Fruit fly (Drosophila melanogaster) whole organism, embryonic: Measurements from ENCODE around the gene nbs.

Experiments
- Ada2b ChIP-seq: fragments of 200-800 bp; sonication (Bioruptor generic); IDR thresholded peaks from 2 replicates; pipeline ENCODE4 v1.3.6; 2022; ENCODE audit warnings: missing biosample characterization, missing genetic modification characterization
- Atf3 ChIP-seq: fragments of 200-800 bp; sonication (Bioruptor generic); optimal IDR thresholded peaks from 3 replicates; lab custom pipeline; 2016; ENCODE audit warnings: missing biosample characterization, missing genetic modification characterization
- CG11504 ChIP-seq: fragments of 200-800 bp; sonication (Bioruptor generic); optimal IDR thresholded peaks from 3 replicates; lab custom pipeline; 2019; ENCODE audit warnings: missing biosample characterization, mild to moderate bottlenecking, missing genetic modification characterization, moderate library complexity
- CG13287 ChIP-seq: fragments of 200-800 bp; sonication (Bioruptor generic); IDR thresholded peaks from 2 replicates; pipeline ENCODE4 v1.3.6; 2022; ENCODE audit warnings: missing biosample characterization, missing genetic modification characterization; ENCODE audit not compliant: partially characterized antibody
- CG1602 ChIP-seq: fragments of 200-800 bp; sonication (Bioruptor generic); optimal IDR thresholded peaks from 3 replicates; lab custom pipeline; 2016; ENCODE audit warnings: missing biosample characterization, missing genetic modification characterization
- CG1792 ChIP-seq: fragments of 200-800 bp; sonication (Bioruptor generic); optimal IDR thresholded peaks from 2 replicates; lab custom pipeline; 2016; ENCODE audit warnings: missing biosample characterization, missing genetic modification characterization
- CG2712 ChIP-seq: fragments of 200-800 bp; optimal IDR thresholded peaks from 3 replicates; lab custom pipeline; 2019; ENCODE audit warnings: missing biosample characterization, mild to moderate bottlenecking, missing genetic modification characterization, moderate library complexity
- CG2889 ChIP-seq: fragments of 200-800 bp; sonication (Bioruptor generic); IDR thresholded peaks from 3 replicates; pipeline ENCODE4 v1.3.6; 2022; ENCODE audit warnings: missing biosample characterization, missing genetic modification characterization
- CG3995 ChIP-seq: fragments of 200-800 bp; sonication (Bioruptor generic); optimal IDR thresholded peaks from 3 replicates; lab custom pipeline; 2016; ENCODE audit warnings: missing biosample characterization, missing genetic modification characterization
- CG43689 ChIP-seq: fragments of 200-800 bp; sonication (Bioruptor generic); IDR thresholded peaks from 2 replicates; pipeline ENCODE4 v1.3.6; 2022; ENCODE audit warnings: missing biosample characterization, missing genetic modification characterization
- CG4617 ChIP-seq: fragments of 200-800 bp; sonication (Bioruptor generic); optimal IDR thresholded peaks from 3 replicates; lab custom pipeline; 2016; ENCODE audit warnings: missing biosample characterization, missing genetic modification characterization, borderline replicate concordance
- CG6272 ChIP-seq: fragments of 200-800 bp; sonication (Bioruptor generic); IDR thresholded peaks from 2 replicates; pipeline ENCODE4 v1.3.6; 2022; ENCODE audit warnings: missing biosample characterization, missing genetic modification characterization
- CG6854 ChIP-seq: fragments of 200-800 bp; sonication (Bioruptor generic); optimal IDR thresholded peaks from 3 replicates; lab custom pipeline; 2017; ENCODE audit warnings: missing biosample characterization, mild to moderate bottlenecking, missing genetic modification characterization
- CG9437 ChIP-seq: fragments of 200-800 bp; sonication (Bioruptor generic); optimal IDR thresholded peaks from 2 replicates; lab custom pipeline; 2018; ENCODE audit warnings: missing biosample characterization, mild to moderate bottlenecking, missing genetic modification characterization
- CG9609 ChIP-seq: fragments of 200-800 bp; sonication (Bioruptor generic); optimal IDR thresholded peaks from 3 replicates; lab custom pipeline; 2016; ENCODE audit warnings: missing biosample characterization, missing genetic modification characterization
- CG9817 ChIP-seq: fragments of 200-800 bp; sonication (Bioruptor generic); optimal IDR thresholded peaks from 2 replicates; lab custom pipeline; 2018; ENCODE audit warnings: missing biosample characterization, mild to moderate bottlenecking, missing genetic modification characterization, moderate library complexity
- CTCF ChIP-seq: fragments of 200-800 bp; sonication (Bioruptor generic); optimal IDR thresholded peaks from 2 replicates; lab custom pipeline; 2017; ENCODE audit warnings: missing biosample characterization, mild to moderate bottlenecking, missing genetic modification characterization, moderate library complexity
- Drgx ChIP-seq: fragments of 200-800 bp; sonication (Bioruptor generic); IDR thresholded peaks from 2 replicates; pipeline ENCODE4 v1.3.6; 2022; ENCODE audit warnings: missing biosample characterization, missing genetic modification characterization
- Fer1 ChIP-seq: fragments of 200-800 bp; sonication (Bioruptor generic); optimal IDR thresholded peaks from 2 replicates; lab custom pipeline; 2017; ENCODE audit warnings: missing biosample characterization, mild to moderate bottlenecking, missing genetic modification characterization
- Nf-YB ChIP-seq: fragments of 200-800 bp; sonication (Bioruptor generic); optimal IDR thresholded peaks from 3 replicates; lab custom pipeline; 2019; ENCODE audit warnings: missing biosample characterization, mild to moderate bottlenecking, missing genetic modification characterization, moderate library complexity
- Opbp ChIP-seq: fragments of 200-800 bp; sonication (Bioruptor generic); IDR thresholded peaks from 3 replicates; pipeline ENCODE4 v1.3.6; 2022; ENCODE audit warnings: missing biosample characterization, missing genetic modification characterization; ENCODE audit not compliant: partially characterized antibody
- Optix ChIP-seq: fragments of 200-800 bp; sonication (Bioruptor generic); IDR thresholded peaks from 3 replicates; pipeline ENCODE4 v1.3.6; 2022; ENCODE audit warnings: missing biosample characterization, missing genetic modification characterization
- Pdp1 ChIP-seq, 2 experiments: fragments of 200-800 bp; sonication (Bioruptor generic); optimal IDR thresholded peaks; 3 replicates each; lab custom pipeline; 2016; ENCODE audit warnings: missing biosample characterization in 2 of 2, missing genetic modification characterization in 2 of 2, mild to moderate bottlenecking in 1 of 2, moderate library complexity in 1 of 2
- Scr ChIP-seq: fragments of 200-800 bp; sonication (Bioruptor generic); IDR thresholded peaks from 2 replicates; pipeline ENCODE4 v1.3.6; 2022; ENCODE audit warnings: missing biosample characterization, missing genetic modification characterization; ENCODE audit not compliant: partially characterized antibody
- Trl ChIP-seq, 3 experiments: fragments of >200 bp in 2 of 3; fragments of 200-800 bp in 1 of 3; sonication (Bioruptor generic) in 1 of 3; optimal IDR thresholded peaks; 2 replicates in 1 of 3; 3 replicates in 2 of 3; lab custom pipeline; 2016 to 2017; ENCODE audit warnings: missing biosample characterization in 1 of 3, missing genetic modification characterization in 1 of 3
- abd-A ChIP-seq: fragments of 200-800 bp; sonication (Bioruptor generic); optimal IDR thresholded peaks from 3 replicates; lab custom pipeline; 2019; ENCODE audit warnings: missing biosample characterization, mild to moderate bottlenecking, missing genetic modification characterization, moderate library complexity
- az2 ChIP-seq: fragments of 200-800 bp; sonication (Bioruptor generic); optimal IDR thresholded peaks from 3 replicates; lab custom pipeline; 2016; ENCODE audit warnings: missing biosample characterization, missing genetic modification characterization
- br ChIP-seq: fragments of >200 bp; optimal IDR thresholded peaks from 2 replicates; lab custom pipeline; 2017
- caup ChIP-seq: fragments of 200-800 bp; sonication (Bioruptor generic); optimal IDR thresholded peaks from 3 replicates; lab custom pipeline; 2017; ENCODE audit warnings: missing biosample characterization, mild to moderate bottlenecking, missing genetic modification characterization, moderate library complexity; ENCODE audit not compliant: severe bottlenecking
- cg ChIP-seq: fragments of 200-800 bp; sonication (Bioruptor generic); optimal IDR thresholded peaks from 3 replicates; lab custom pipeline; 2019; ENCODE audit warnings: missing biosample characterization, mild to moderate bottlenecking, missing genetic modification characterization, moderate library complexity
- dati ChIP-seq: fragments of 200-800 bp; sonication (Bioruptor generic); IDR thresholded peaks from 2 replicates; pipeline ENCODE4 v1.3.6; 2022; ENCODE audit warnings: missing biosample characterization, missing genetic modification characterization
- dm ChIP-seq: fragments of 200-800 bp; sonication (Bioruptor generic); optimal IDR thresholded peaks from 3 replicates; lab custom pipeline; 2016; ENCODE audit warnings: missing biosample characterization, missing genetic modification characterization
- dysf ChIP-seq: fragments of 200-800 bp; sonication (Bioruptor generic); IDR thresholded peaks from 3 replicates; pipeline ENCODE4 v1.3.6; 2022; ENCODE audit warnings: missing biosample characterization, missing genetic modification characterization
- ftz-f1 ChIP-seq: fragments of 200-800 bp; sonication (Bioruptor generic); optimal IDR thresholded peaks from 2 replicates; lab custom pipeline; 2016; ENCODE audit warnings: missing biosample characterization, missing genetic modification characterization
- gce ChIP-seq: fragments of 200-800 bp; sonication (Bioruptor generic); IDR thresholded peaks from 3 replicates; pipeline ENCODE4 v1.3.6; 2022; ENCODE audit warnings: missing biosample characterization, missing genetic modification characterization
- grau ChIP-seq: fragments of 200-800 bp; optimal IDR thresholded peaks from 3 replicates; lab custom pipeline; 2019; ENCODE audit warnings: missing biosample characterization, mild to moderate bottlenecking, missing genetic modification characterization, moderate library complexity
- insv ChIP-seq, 2 experiments: fragments of 200-800 bp; sonication (Bioruptor generic); optimal IDR thresholded peaks; 3 replicates each; lab custom pipeline; 2016 to 2018; ENCODE audit warnings: missing biosample characterization in 2 of 2, missing genetic modification characterization in 2 of 2
- knrl ChIP-seq: fragments of 200-800 bp; sonication (Bioruptor generic); IDR thresholded peaks from 3 replicates; pipeline ENCODE4 v1.3.6; 2022; ENCODE audit warnings: missing biosample characterization, missing genetic modification characterization; ENCODE audit not compliant: partially characterized antibody
- lbe ChIP-seq: fragments of 200-800 bp; sonication (Bioruptor generic); optimal IDR thresholded peaks from 2 replicates; lab custom pipeline; 2016; ENCODE audit warnings: missing biosample characterization, mild to moderate bottlenecking, missing genetic modification characterization
- lola ChIP-seq, 3 experiments: fragments of >200 bp in 2 of 3; fragments of 200-800 bp in 1 of 3; sonication (Bioruptor generic) in 1 of 3; optimal IDR thresholded peaks; 2 replicates each; lab custom pipeline; 2017 to 2019; ENCODE audit warnings: missing biosample characterization in 3 of 3, missing genetic modification characterization in 3 of 3, mild to moderate bottlenecking in 1 of 3, moderate library complexity in 1 of 3
- luna ChIP-seq: fragments of 200-800 bp; sonication (Bioruptor generic); optimal IDR thresholded peaks from 2 replicates; lab custom pipeline; 2016; ENCODE audit warnings: missing biosample characterization, missing genetic modification characterization
- mirr ChIP-seq: fragments of 200-800 bp; sonication (Bioruptor generic); optimal IDR thresholded peaks from 3 replicates; lab custom pipeline; 2018; ENCODE audit warnings: missing biosample characterization, mild to moderate bottlenecking, missing genetic modification characterization
- nerfin-1 ChIP-seq: fragments of 200-800 bp; sonication (Bioruptor generic); optimal IDR thresholded peaks from 3 replicates; lab custom pipeline; 2019; ENCODE audit warnings: missing biosample characterization, mild to moderate bottlenecking, missing genetic modification characterization, moderate library complexity
- nmo ChIP-seq: fragments of 200-800 bp; sonication (Bioruptor generic); optimal IDR thresholded peaks from 2 replicates; lab custom pipeline; 2018; ENCODE audit warnings: missing biosample characterization, mild to moderate bottlenecking, missing genetic modification characterization, moderate library complexity
- pan ChIP-seq, 4 experiments: fragments of >200 bp in 3 of 4; fragments of 200-800 bp in 1 of 4; sonication (Bioruptor generic) in 1 of 4; optimal IDR thresholded peaks in 3 of 4; IDR thresholded peaks in 1 of 4; 2 replicates each; pipeline versions ENCODE4 v1.3.6 to Lab custom; 2017 to 2022; ENCODE audit warnings: missing biosample characterization in 2 of 4, missing genetic modification characterization in 2 of 4, mixed read lengths in 1 of 4
- scrt ChIP-seq: fragments of 200-800 bp; sonication (Bioruptor generic); optimal IDR thresholded peaks from 2 replicates; lab custom pipeline; 2018; ENCODE audit warnings: missing biosample characterization, mild to moderate bottlenecking, missing genetic modification characterization, moderate library complexity
- sens ChIP-seq: fragments of 200-800 bp; sonication (Bioruptor generic); peaks from one replicate; lab custom pipeline; 2016; ENCODE audit warnings: missing biosample characterization, missing genetic modification characterization
- toy ChIP-seq: fragments of 200-800 bp; sonication (Bioruptor generic); IDR thresholded peaks from 2 replicates; pipeline ENCODE4 v1.3.6; 2022; ENCODE audit warnings: missing biosample characterization, missing genetic modification characterization
- vvl ChIP-seq: fragments of 200-800 bp; sonication (Bioruptor generic); IDR thresholded peaks from 2 replicates; pipeline ENCODE4 v1.3.6; 2022; ENCODE audit warnings: missing biosample characterization, missing genetic modification characterization

The nbs gene

DNA sequence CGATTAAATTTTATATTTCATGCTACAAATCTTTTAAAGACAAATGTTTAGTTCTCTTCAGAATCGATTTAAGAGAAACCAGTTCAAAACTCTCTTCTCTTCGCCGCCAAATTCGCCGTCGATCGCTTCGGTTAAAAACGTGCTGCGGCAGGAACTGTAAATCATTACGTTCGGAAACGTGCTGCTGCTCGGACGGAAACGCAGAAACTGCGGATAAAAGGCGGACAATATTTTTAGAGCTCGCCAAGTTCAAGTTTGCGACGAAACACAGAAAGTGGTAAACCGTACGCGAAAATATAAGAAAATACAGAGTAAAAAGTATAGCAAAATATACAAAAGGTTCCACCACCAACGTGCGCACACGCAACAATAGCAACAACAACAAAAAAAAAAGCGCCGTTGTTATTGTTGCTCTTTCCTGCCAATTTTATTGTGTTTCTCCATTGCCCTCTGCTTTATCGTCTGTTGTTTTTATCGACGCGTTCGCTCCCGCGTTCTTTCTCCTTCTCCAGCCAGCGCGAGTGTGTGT lies 40.5 kb upstream of the nbs start, which contains the start of gene Ae2 (continued):
- no peak for TF ChIP-seq toy
- TF ChIP-seq CG13287, result peak; percentile 46; the same call in 1 of the 2 replicates
- TF ChIP-seq grau (tag; lab: Kevin White, UChicago), result peak; percentile 3
- peak; percentile 36 for TF ChIP-seq abd-A (tag; lab: Kevin White, UChicago)
- no peak for TF ChIP-seq CTCF
- TF ChIP-seq CG2889 (GFP tag; lab: Robert Waterston, UW), result no peak
- no peak for TF ChIP-seq CG9817 (tag; lab: Kevin White, UChicago)
- no peak for TF ChIP-seq CG1602
- TF ChIP-seq Trl (optimal IDR thresholded peaks at IDR 0.05; lab: Kevin White, UChicago), result peak; percentile 50 to 63
- TF ChIP-seq Trl (GFP tag; optimal IDR thresholded peaks at IDR 0.05; lab: Kevin White, UChicago), result no peak
- TF ChIP-seq CG6272 (GFP tag; lab: Robert Waterston, UW), result no peak
- no peak for TF ChIP-seq br (lab: Kevin White, UChicago)
- TF ChIP-seq dysf, result no peak
- TF ChIP-seq dm (GFP tag; lab: Kevin White, UChicago), result peak; percentile 3
- TF ChIP-seq luna (GFP tag; lab: Kevin White, UChicago), result no peak
- TF ChIP-seq knrl (GFP tag; lab: Robert Waterston, UW), result no peak
- no peak for TF ChIP-seq caup (GFP tag; lab: Kevin White, UChicago)
- no peak for TF ChIP-seq az2 (GFP tag; lab: Kevin White, UChicago)
- TF ChIP-seq CG6854 (GFP tag; lab: Kevin White, UChicago), result no peak
- TF ChIP-seq lola (GFP tag; optimal IDR thresholded peaks at IDR 0.05; lab: Kevin White, UChicago), result no peak
- no peak for TF ChIP-seq CG3995 (GFP tag; lab: Kevin White, UChicago)
- TF ChIP-seq sens (GFP tag; lab: Kevin White, UChicago), result peak; percentile 46
- TF ChIP-seq CG11504 (tag; lab: Kevin White, UChicago), result peak; percentile 37
- TF ChIP-seq nerfin-1 (tag; lab: Kevin White, UChicago), result no peak
- no peak for TF ChIP-seq Nf-YB (GFP tag; lab: Kevin White, UChicago)
- no peak for TF ChIP-seq pan (optimal IDR thresholded peaks at IDR 0.05; lab: Kevin White, UChicago)
- TF ChIP-seq pan (GFP tag; optimal IDR thresholded peaks at IDR 0.05 in 1 of 2, IDR thresholded peaks at IDR 0.05 in 1 of 2), result no peak
- TF ChIP-seq Atf3, result no peak
- no peak for TF ChIP-seq Ada2b
- no peak for TF ChIP-seq gce
- TF ChIP-seq mirr (GFP tag; lab: Kevin White, UChicago), result no peak
- TF ChIP-seq insv (GFP tag; optimal IDR thresholded peaks at IDR 0.05; lab: Kevin White, UChicago), result no peak
- peak; percentile 59 for TF ChIP-seq cg (GFP tag; lab: Kevin White, UChicago)
- peak; percentile 72 for TF ChIP-seq CG9437 (GFP tag; lab: Kevin White, UChicago)
- no peak for TF ChIP-seq CG9609 (GFP tag; lab: Kevin White, UChicago)
- TF ChIP-seq CG43689 (GFP tag; lab: Robert Waterston, UW), result 0 out of 2 replicates have a peak, but pooled peaks have one; percentile 5
- no peak for TF ChIP-seq ftz-f1 (GFP tag; lab: Kevin White, UChicago)
- no peak for TF ChIP-seq scrt
- TF ChIP-seq vvl (GFP tag; lab: Robert Waterston, UW), result no peak
- TF ChIP-seq dati (GFP tag; lab: Robert Waterston, UW), result no peak
- TF ChIP-seq nmo, result no peak
- no peak for TF ChIP-seq CG4617
- TF ChIP-seq Pdp1 (GFP tag; optimal IDR thresholded peaks at IDR 0.05; lab: Kevin White, UChicago), result peak in 1 of 2 experiments; percentile 55
- peak; percentile 19; the same call in 1 of the 3 replicates for TF ChIP-seq Opbp (GFP tag; lab: Robert Waterston, UW)
- peak; percentile 10 for TF ChIP-seq CG2712 (tag; lab: Kevin White, UChicago)
- no peak for TF ChIP-seq CG1792 (GFP tag; lab: Kevin White, UChicago)
- TF ChIP-seq Fer1, result peak; percentile 1
- TF ChIP-seq Optix, result no peak
- TF ChIP-seq Scr, result no peak; the same call in 1 of the 2 replicates
- peak; percentile 10 for TF ChIP-seq lbe (GFP tag; lab: Kevin White, UChicago)
- no peak for TF ChIP-seq Drgx
